Worm (Caenorhabditis elegans) whole organism, young adult: ENCODE results near the gene clec-217.

Experiments
- B0019.2 ChIP-seq: fragments of 200-800 bp; sonication (Bioruptor generic); conservative IDR thresholded peaks from 2 replicates; pipeline ENCODE4 v1.3.6; 2022; ENCODE audit warnings: missing genetic modification reagents, missing genetic modification characterization, missing compliant biosample characterization
- F10E7.11 ChIP-seq: sonication (generic microtip); optimal IDR thresholded peaks from 2 replicates; lab custom pipeline; 2017; ENCODE audit warnings: mild to moderate bottlenecking, missing genetic modification characterization, moderate library complexity, missing compliant biosample characterization
- egl-44 ChIP-seq: fragments of 200-800 bp; sonication (Bioruptor generic); IDR thresholded peaks from 2 replicates; pipeline ENCODE4 v1.3.6; 2022; ENCODE audit warnings: missing genetic modification reagents, missing genetic modification characterization, missing compliant biosample characterization
- hsf-1 ChIP-seq: fragments of 200-800 bp; sonication (Bioruptor generic); IDR thresholded peaks from 2 replicates; pipeline ENCODE4 v1.3.6; 2022; ENCODE audit warnings: missing genetic modification reagents, missing genetic modification characterization, missing compliant biosample characterization
- madf-3 ChIP-seq: fragments of 200-800 bp; sonication (Bioruptor generic); IDR thresholded peaks from 2 replicates; pipeline ENCODE4 v1.3.6; 2022; ENCODE audit warnings: missing genetic modification reagents, missing genetic modification characterization, missing compliant biosample characterization
- pbrm-1 ChIP-seq: fragments of 200-800 bp; sonication (Bioruptor generic); IDR thresholded peaks from 2 replicates; pipeline ENCODE4 v1.3.6; 2022; ENCODE audit warnings: missing genetic modification reagents, missing genetic modification characterization, missing compliant biosample characterization
- pha-4 ChIP-seq: fragments of 150-350 bp; sonication (generic microtip); optimal IDR thresholded peaks from 2 replicates; lab custom pipeline; 2014; ENCODE audit warnings: missing biosample characterization, missing genetic modification reagents, missing genetic modification characterization
- unc-62 ChIP-seq: fragments of 150-350 bp; optimal IDR thresholded peaks from 2 replicates; lab custom pipeline; 2014; ENCODE audit warnings: missing biosample characterization, missing genetic modification reagents, missing genetic modification characterization

- TF ChIP-seq madf-3 (GFP tag; lab: Robert Waterston, UW) = no peak
- TF ChIP-seq unc-62 (GFP tag; lab: Kevin White, UChicago) = no peak
- no peak for TF ChIP-seq pha-4 (tag; lab: Kevin White, UChicago)
- TF ChIP-seq hsf-1 (GFP tag; lab: Robert Waterston, UW) = no peak
- no peak for TF ChIP-seq egl-44 (GFP tag; lab: Robert Waterston, UW)
- no peak for TF ChIP-seq F10E7.11 (tag; lab: Kevin White, UChicago)
- no peak for TF ChIP-seq pbrm-1 (GFP tag; lab: Robert Waterston, UW)
- TF ChIP-seq B0019.2 (GFP tag; lab: Robert Waterston, UW) = no peak
Measured at ce11 chrV:7943568-7943967, 15.1 kb downstream of the clec-217 start, which contains the start of gene Y97E10B.1.
